Fruit fly (Drosophila melanogaster) whole organism, embryonic: ENCODE results near the gene sbr.
A peak's percentile ranks its signal among the peaks of the same experiment; 100 is the strongest.

ENCODE experiments used
- ATbp ChIP-seq: fragments of 200-800 bp; sonication (Bioruptor generic); optimal IDR thresholded peaks from 2 replicates; lab custom pipeline; 2017; ENCODE audit warnings: missing biosample characterization, mild to moderate bottlenecking, missing genetic modification characterization, missing genetic modification reagents
- Bdp1 ChIP-seq: fragments of 200-800 bp; sonication (Bioruptor generic); optimal IDR thresholded peaks from 3 replicates; lab custom pipeline; 2016; ENCODE audit warnings: missing biosample characterization, missing genetic modification characterization
- C15 ChIP-seq: fragments of 200-800 bp; sonication (Bioruptor generic); IDR thresholded peaks from 3 replicates; pipeline ENCODE4 v1.3.6; 2022; ENCODE audit warnings: missing biosample characterization, missing genetic modification characterization
- CG13424 ChIP-seq: fragments of 200-800 bp; sonication (Bioruptor generic); optimal IDR thresholded peaks from 2 replicates; lab custom pipeline; 2019; ENCODE audit warnings: missing biosample characterization, mild to moderate bottlenecking, missing genetic modification characterization, moderate library complexity
- CG14667 ChIP-seq: fragments of 200-800 bp; sonication (Bioruptor generic); IDR thresholded peaks from 2 replicates; pipeline ENCODE4 v1.3.6; 2022; ENCODE audit warnings: missing biosample characterization, missing genetic modification characterization
- CG15601 ChIP-seq: fragments of 200-800 bp; sonication (Bioruptor generic); optimal IDR thresholded peaks from 3 replicates; lab custom pipeline; 2019; ENCODE audit warnings: missing biosample characterization, mild to moderate bottlenecking, missing genetic modification characterization, moderate library complexity
- CG1602 ChIP-seq: fragments of 200-800 bp; sonication (Bioruptor generic); optimal IDR thresholded peaks from 3 replicates; lab custom pipeline; 2016; ENCODE audit warnings: missing biosample characterization, missing genetic modification characterization
- CG17328 ChIP-seq: fragments of 200-800 bp; sonication (Bioruptor generic); IDR thresholded peaks from 2 replicates; pipeline ENCODE4 v1.3.6; 2022; ENCODE audit warnings: missing biosample characterization, missing genetic modification characterization
- CG18599 ChIP-seq: fragments of 200-800 bp; sonication (Bioruptor generic); optimal IDR thresholded peaks from 3 replicates; lab custom pipeline; 2017; ENCODE audit warnings: missing biosample characterization, missing genetic modification characterization, mild to moderate bottlenecking, moderate library complexity, missing genetic modification reagents
- CG18619 ChIP-seq: fragments of 200-800 bp; sonication (Bioruptor generic); optimal IDR thresholded peaks from 3 replicates; lab custom pipeline; 2017; ENCODE audit warnings: missing biosample characterization, mild to moderate bottlenecking, missing genetic modification characterization
- CG2199 ChIP-seq: fragments of 200-800 bp; sonication (Bioruptor generic); IDR thresholded peaks from 3 replicates; pipeline ENCODE4 v1.3.6; 2022; ENCODE audit warnings: missing biosample characterization, missing genetic modification characterization
- CG2202 ChIP-seq: fragments of 200-800 bp; sonication (Bioruptor generic); optimal IDR thresholded peaks from 2 replicates; lab custom pipeline; 2018; ENCODE audit warnings: missing biosample characterization, mild to moderate bottlenecking, missing genetic modification characterization
- CG31224 ChIP-seq: fragments of 200-800 bp; sonication (Bioruptor generic); IDR thresholded peaks from 2 replicates; pipeline ENCODE4 v1.3.6; 2022; ENCODE audit warnings: missing biosample characterization, missing genetic modification characterization
- CG31441 ChIP-seq: fragments of 200-800 bp; sonication (Bioruptor generic); IDR thresholded peaks from 2 replicates; pipeline ENCODE4 v1.3.6; 2022; ENCODE audit warnings: missing biosample characterization, missing genetic modification characterization
- CG3407 ChIP-seq: fragments of 200-800 bp; sonication (Bioruptor generic); optimal IDR thresholded peaks from 2 replicates; lab custom pipeline; 2018; ENCODE audit warnings: missing biosample characterization, mild to moderate bottlenecking, missing genetic modification characterization
- CG3847 ChIP-seq: fragments of 200-800 bp; sonication (Bioruptor generic); IDR thresholded peaks from 2 replicates; pipeline ENCODE4 v1.3.6; 2022; ENCODE audit warnings: missing biosample characterization, missing genetic modification characterization
- CG4820 ChIP-seq: fragments of 200-800 bp; sonication (Bioruptor generic); optimal IDR thresholded peaks from 3 replicates; lab custom pipeline; 2016; ENCODE audit warnings: missing biosample characterization, missing genetic modification characterization
- CG5180 ChIP-seq: fragments of 200-800 bp; sonication (Bioruptor generic); optimal IDR thresholded peaks from 3 replicates; lab custom pipeline; 2017; ENCODE audit warnings: missing biosample characterization, missing genetic modification characterization, mild to moderate bottlenecking, moderate library complexity, missing genetic modification reagents
- CG7745 ChIP-seq: fragments of 200-800 bp; sonication (Bioruptor generic); optimal IDR thresholded peaks from 2 replicates; lab custom pipeline; 2018; ENCODE audit warnings: missing biosample characterization, mild to moderate bottlenecking, missing genetic modification characterization, moderate library complexity
- CG7928 ChIP-seq: fragments of 200-800 bp; sonication (Bioruptor generic); optimal IDR thresholded peaks from 2 replicates; lab custom pipeline; 2017; ENCODE audit warnings: missing biosample characterization, mild to moderate bottlenecking, missing genetic modification characterization
- CG8089 ChIP-seq: fragments of 200-800 bp; sonication (Bioruptor generic); optimal IDR thresholded peaks from 3 replicates; lab custom pipeline; 2016; ENCODE audit warnings: missing biosample characterization, missing genetic modification characterization
- CG9727 ChIP-seq: fragments of 200-800 bp; sonication (Bioruptor generic); optimal IDR thresholded peaks from 3 replicates; lab custom pipeline; 2017; ENCODE audit warnings: missing biosample characterization, mild to moderate bottlenecking, missing genetic modification characterization
- CHES-1-like ChIP-seq: fragments of 200-800 bp; sonication (Bioruptor generic); optimal IDR thresholded peaks from 2 replicates; lab custom pipeline; 2016; ENCODE audit warnings: missing biosample characterization, missing genetic modification characterization
- CkIIα-i1 ChIP-seq: fragments of 200-800 bp; sonication (Bioruptor generic); IDR thresholded peaks from 2 replicates; pipeline ENCODE4 v1.3.6; 2022; ENCODE audit warnings: missing biosample characterization, missing genetic modification characterization
- ERR ChIP-seq: fragments of 200-800 bp; sonication (Bioruptor generic); optimal IDR thresholded peaks from 2 replicates; lab custom pipeline; 2016; ENCODE audit warnings: missing biosample characterization, missing genetic modification characterization
- Eip74EF ChIP-seq, 2 experiments: fragments of 200-800 bp in 1 of 2; fragments of >200 bp in 1 of 2; sonication (Bioruptor generic) in 1 of 2; optimal IDR thresholded peaks; 2 replicates each; lab custom pipeline; 2017 to 2019; ENCODE audit warnings: missing biosample characterization in 2 of 2, missing genetic modification characterization in 2 of 2, mild to moderate bottlenecking in 1 of 2, moderate library complexity in 1 of 2
- H2.0 ChIP-seq: fragments of 200-800 bp; sonication (Bioruptor generic); IDR thresholded peaks from 2 replicates; pipeline ENCODE4 v1.3.6; 2022; ENCODE audit warnings: missing biosample characterization, missing genetic modification characterization
- HLH3B ChIP-seq: fragments of 200-800 bp; sonication (Bioruptor generic); IDR thresholded peaks from 2 replicates; pipeline ENCODE4 v1.3.6; 2022; ENCODE audit warnings: missing biosample characterization, missing genetic modification characterization
- Hr51 ChIP-seq, 2 experiments: fragments of 200-800 bp; sonication (Bioruptor generic); optimal IDR thresholded peaks; 2 replicates in 1 of 2; 3 replicates in 1 of 2; lab custom pipeline; 2016 to 2018; ENCODE audit warnings: missing biosample characterization in 2 of 2, missing genetic modification characterization in 2 of 2, mild to moderate bottlenecking in 1 of 2, moderate library complexity in 1 of 2
- Jarid2 ChIP-seq: fragments of 200-800 bp; sonication (Bioruptor generic); optimal IDR thresholded peaks from 3 replicates; lab custom pipeline; 2017; ENCODE audit warnings: mild to moderate bottlenecking, missing biosample characterization, missing genetic modification reagents, missing genetic modification characterization
- Nf-YC ChIP-seq: fragments of 200-800 bp; optimal IDR thresholded peaks from 3 replicates; lab custom pipeline; 2019; ENCODE audit warnings: missing biosample characterization, mild to moderate bottlenecking, missing genetic modification characterization, moderate library complexity
- Scr ChIP-seq: fragments of 200-800 bp; sonication (Bioruptor generic); IDR thresholded peaks from 2 replicates; pipeline ENCODE4 v1.3.6; 2022; ENCODE audit warnings: missing biosample characterization, missing genetic modification characterization; ENCODE audit not compliant: partially characterized antibody
- Stat92E ChIP-seq, 3 experiments: fragments of >200 bp in 2 of 3; fragments of 200-800 bp in 1 of 3; sonication (Bioruptor generic) in 1 of 3; optimal IDR thresholded peaks; 2 replicates each; lab custom pipeline; 2017 to 2019; ENCODE audit warnings: missing biosample characterization in 3 of 3, missing genetic modification characterization in 3 of 3, mild to moderate bottlenecking in 1 of 3, moderate library complexity in 1 of 3
- Usf ChIP-seq: fragments of 200-800 bp; sonication (Bioruptor generic); optimal IDR thresholded peaks from 2 replicates; lab custom pipeline; 2017; ENCODE audit warnings: missing genotype, missing biosample characterization, missing genetic modification characterization
- ap ChIP-seq: fragments of 200-800 bp; sonication (Bioruptor generic); IDR thresholded peaks from 2 replicates; pipeline ENCODE4 v1.3.6; 2022; ENCODE audit warnings: missing biosample characterization, missing genetic modification characterization
- bsh ChIP-seq, 2 experiments: fragments of 200-800 bp; sonication (Bioruptor generic); optimal IDR thresholded peaks; 2 replicates each; lab custom pipeline; 2017 to 2018; ENCODE audit warnings: mild to moderate bottlenecking in 2 of 2, missing biosample characterization in 2 of 2, missing genetic modification characterization in 2 of 2, moderate library complexity in 1 of 2
- corto ChIP-seq: fragments of 200-800 bp; sonication (Bioruptor generic); optimal IDR thresholded peaks from 2 replicates; lab custom pipeline; 2016; ENCODE audit warnings: missing biosample characterization, mild to moderate bottlenecking, missing genetic modification characterization, moderate library complexity
- kah ChIP-seq: fragments of 200-800 bp; sonication (Bioruptor generic); optimal IDR thresholded peaks from 2 replicates; lab custom pipeline; 2018; ENCODE audit warnings: missing biosample characterization, mild to moderate bottlenecking, missing genetic modification characterization
- mam ChIP-seq: fragments of 200-800 bp; sonication (Bioruptor generic); optimal IDR thresholded peaks from 3 replicates; lab custom pipeline; 2016; ENCODE audit warnings: missing biosample characterization, missing genetic modification characterization
- org-1 ChIP-seq: fragments of 200-800 bp; sonication (Bioruptor generic); optimal IDR thresholded peaks from 2 replicates; lab custom pipeline; 2017; ENCODE audit warnings: missing biosample characterization, missing genetic modification characterization
- pita ChIP-seq: fragments of 200-800 bp; sonication (Bioruptor generic); optimal IDR thresholded peaks from 2 replicates; lab custom pipeline; 2017; ENCODE audit warnings: missing biosample characterization, mild to moderate bottlenecking, missing genetic modification characterization
- schlank ChIP-seq: fragments of 200-800 bp; sonication (Bioruptor generic); optimal IDR thresholded peaks from 2 replicates; lab custom pipeline; 2018; ENCODE audit warnings: missing biosample characterization, mild to moderate bottlenecking, missing genetic modification characterization
- stwl ChIP-seq: fragments of 200-800 bp; sonication (Bioruptor generic); optimal IDR thresholded peaks from 3 replicates; lab custom pipeline; 2018; ENCODE audit warnings: missing biosample characterization, mild to moderate bottlenecking, missing genetic modification characterization, moderate library complexity
- tin ChIP-seq: fragments of 200-800 bp; sonication (Bioruptor generic); optimal IDR thresholded peaks from 3 replicates; lab custom pipeline; 2016; ENCODE audit warnings: missing biosample characterization, missing genetic modification characterization
- tio ChIP-seq: fragments of 200-800 bp; sonication (Bioruptor generic); optimal IDR thresholded peaks from 2 replicates; lab custom pipeline; 2017; ENCODE audit warnings: missing biosample characterization, missing genetic modification characterization, inconsistent platforms
- trem ChIP-seq: fragments of 200-800 bp; optimal IDR thresholded peaks from 3 replicates; lab custom pipeline; 2019; ENCODE audit warnings: missing biosample characterization, mild to moderate bottlenecking, missing genetic modification characterization, moderate library complexity
- wdn ChIP-seq: fragments of 200-800 bp; sonication (Bioruptor generic); IDR thresholded peaks from 2 replicates; pipeline ENCODE4 v1.3.6; 2022; ENCODE audit warnings: missing biosample characterization, missing genetic modification characterization
- wor ChIP-seq: fragments of 200-800 bp; sonication (Bioruptor generic); IDR thresholded peaks from 2 replicates; pipeline ENCODE4 v1.3.6; 2022; ENCODE audit warnings: missing biosample characterization, missing genetic modification characterization
- zen ChIP-seq: fragments of 200-800 bp; sonication (Bioruptor generic); optimal IDR thresholded peaks from 3 replicates; lab custom pipeline; 2018; ENCODE audit warnings: missing biosample characterization, mild to moderate bottlenecking, missing genetic modification characterization, moderate library complexity
- zen2 ChIP-seq: fragments of 200-800 bp; sonication (Bioruptor generic); IDR thresholded peaks from 3 replicates; pipeline ENCODE4 v1.3.6; 2022; ENCODE audit warnings: missing biosample characterization, missing genetic modification characterization; ENCODE audit not compliant: partially characterized antibody

The sbr gene

dm6 chrX:10857376-10857775, 10.5 kb upstream of the sbr start, which contains the start of the genes sofe and CG2186 (continued):
- TF ChIP-seq pita (no peak), CG9727 (GFP tag; lab: Kevin White, UChicago) (peak; percentile 51), ap (GFP tag; lab: Robert Waterston, UW) (no peak), mam (GFP tag; lab: Kevin White, UChicago) (peak; percentile 75), CG3407 (no peak), tio (GFP tag; lab: Kevin White, UChicago) (no peak), CG18599 (GFP tag; lab: Kevin White, UChicago) (no peak), CG15601 (tag; lab: Kevin White, UChicago) (peak; percentile 45), ATbp (no peak), CG17328 (GFP tag; lab: Robert Waterston, UW) (no peak), CG14667 (GFP tag; lab: Robert Waterston, UW) (no peak), schlank (tag; lab: Kevin White, UChicago) (no peak), CG2199 (no peak), CG18619 (GFP tag; lab: Kevin White, UChicago) (no peak), zen (tag; lab: Kevin White, UChicago) (peak; percentile 59), wdn (GFP tag; lab: Robert Waterston, UW) (no peak), CG1602 (GFP tag; lab: Kevin White, UChicago) (peak; percentile 58), corto (no peak), Jarid2 (GFP tag; lab: Kevin White, UChicago) (no peak), ERR (GFP tag; lab: Kevin White, UChicago) (peak; percentile 28), CG8089 (GFP tag; lab: Kevin White, UChicago) (peak; percentile 5), Nf-YC (peak; percentile 21), Scr (GFP tag; lab: Robert Waterston, UW) (peak; percentile 90), CkIIα-i1 (GFP tag; lab: Robert Waterston, UW) (no peak), CG3847 (GFP tag; lab: Robert Waterston, UW) (peak; percentile 77), bsh (GFP tag; optimal IDR thresholded peaks at IDR 0.05; lab: Kevin White, UChicago) (peak in 1 of 2 experiments; percentile 57), CG5180 (GFP tag; lab: Kevin White, UChicago) (no peak), H2.0 (GFP tag; lab: Robert Waterston, UW) (0 out of 2 replicates have a peak, but pooled peaks have one; percentile 45), CG7745 (tag; lab: Kevin White, UChicago) (no peak), CG7928 (peak; percentile 73), wor (no peak), zen2 (GFP tag; lab: Robert Waterston, UW) (peak; percentile 81; the same call in 1 of the 3 replicates), HLH3B (0 out of 2 replicates have a peak, but pooled peaks have one; percentile 26), Usf (GFP tag; lab: Kevin White, UChicago) (no peak), tin (GFP tag; lab: Kevin White, UChicago) (peak; percentile 71), Stat92E (GFP tag; optimal IDR thresholded peaks at IDR 0.05; lab: Kevin White, UChicago) (peak in 1 of 3 experiments; percentile 25), trem (peak; percentile 81), org-1 (GFP tag; lab: Kevin White, UChicago) (no peak), stwl (peak; percentile 77), kah (GFP tag; lab: Kevin White, UChicago) (no peak), CG31224 (GFP tag; lab: Robert Waterston, UW) (no peak; the same call in 1 of the 2 replicates), Bdp1 (GFP tag; lab: Kevin White, UChicago) (peak; percentile 29), CG13424 (tag; lab: Kevin White, UChicago) (peak; percentile 65), C15 (GFP tag; lab: Robert Waterston, UW) (no peak), Eip74EF (GFP tag; optimal IDR thresholded peaks at IDR 0.05; lab: Kevin White, UChicago) (no peak), CG4820 (GFP tag; lab: Kevin White, UChicago) (peak; percentile 11), CHES-1-like (GFP tag; lab: Kevin White, UChicago) (peak; percentile 28), Hr51 (GFP tag; optimal IDR thresholded peaks at IDR 0.05; lab: Kevin White, UChicago) (peak; percentile 30 to 55), CG2202 (tag; lab: Kevin White, UChicago) (peak; percentile 34), CG31441 (GFP tag; lab: Robert Waterston, UW) (no peak)
